Comparison of ENCODE assay signal across 2 fruit fly cellular contexts in the genomic region with DNA sequence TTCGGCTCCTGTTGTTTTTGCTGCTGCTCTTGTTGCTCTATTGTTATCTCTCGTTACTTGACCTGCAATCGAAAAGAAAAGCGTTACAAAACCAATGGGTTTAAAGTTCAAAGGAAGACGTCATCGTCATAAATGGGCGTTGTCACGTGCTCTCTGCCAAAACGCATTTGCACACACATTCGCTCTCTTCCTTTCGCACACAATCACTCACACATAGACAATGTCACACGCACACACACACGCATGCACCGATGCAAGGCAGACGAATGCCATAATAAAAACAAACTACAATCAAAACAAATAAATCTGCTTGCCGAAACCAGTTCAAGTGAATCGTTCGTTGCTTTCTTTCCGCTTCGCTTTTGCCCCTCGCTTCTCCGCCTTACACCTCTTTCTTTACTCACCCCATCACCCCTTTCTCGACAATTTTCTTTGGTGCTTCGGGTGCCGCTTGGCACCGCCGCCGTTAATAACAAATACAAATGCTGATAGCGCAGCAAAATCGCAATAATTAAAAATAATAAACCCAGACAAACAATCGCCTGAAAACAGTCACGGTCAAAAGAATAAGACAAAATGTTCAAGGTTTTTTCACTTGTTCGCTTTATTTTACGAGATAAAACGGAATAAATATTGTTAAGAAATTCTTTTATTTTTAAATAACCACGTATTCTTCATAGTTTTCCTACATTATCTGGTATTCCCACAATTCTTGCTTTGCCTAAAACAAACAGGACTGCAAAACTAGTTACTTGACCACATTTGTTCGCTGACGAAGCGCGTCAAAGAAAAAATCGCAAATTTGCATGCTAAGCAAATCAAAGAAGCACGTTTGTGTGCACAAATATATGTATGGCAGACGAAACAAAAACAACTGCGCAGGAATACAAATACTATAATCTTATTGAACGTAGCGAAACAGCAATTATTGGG.
TF ChIP-seq lines count a peak whose summit lies in the region.

No protein-coding gene starts in this region.

TF ChIP-seq in whole organism, embryonic, 481 proteins besides CTCF, POLR2A, EP300 and RAD21 (continued from another document and continues in another):
- TF ChIP-seq BtbVII (GFP tag; optimal IDR thresholded peaks at IDR 0.05; lab: Kevin White, UChicago) (peak; percentile 36), B-H2 (GFP tag; optimal IDR thresholded peaks at IDR 0.05; lab: Kevin White, UChicago) (no peak), crc (GFP tag; optimal IDR thresholded peaks at IDR 0.05; lab: Kevin White, UChicago) (peak; percentile 13), CG13775 (GFP tag; optimal IDR thresholded peaks at IDR 0.05; lab: Kevin White, UChicago) (peak; percentile 11), CG15269 (tag; optimal IDR thresholded peaks at IDR 0.05; lab: Kevin White, UChicago) (no peak), CG10209 (GFP tag; optimal IDR thresholded peaks at IDR 0.05; lab: Kevin White, UChicago) (no peak), pros (GFP tag; optimal IDR thresholded peaks at IDR 0.05; lab: Kevin White, UChicago) (peak; percentile 32), CG9797 (GFP tag; optimal IDR thresholded peaks at IDR 0.05; lab: Kevin White, UChicago) (no peak), NC2β (GFP tag; optimal IDR thresholded peaks at IDR 0.05; lab: Kevin White, UChicago) (no peak), CG13123 (GFP tag; optimal IDR thresholded peaks at IDR 0.05; lab: Kevin White, UChicago) (no peak), prd (optimal IDR thresholded peaks at IDR 0.05; lab: Kevin White, UChicago) (no peak), prd (GFP tag; IDR thresholded peaks at IDR 0.05; lab: Robert Waterston, UW) (no peak), crol (GFP tag; IDR thresholded peaks at IDR 0.05; lab: Robert Waterston, UW) (peak; percentile 87), CG8924 (tag; optimal IDR thresholded peaks at IDR 0.05; lab: Kevin White, UChicago) (peak; percentile 29), CG4730 (GFP tag; IDR thresholded peaks at IDR 0.05; lab: Robert Waterston, UW) (no peak), ken (GFP tag; IDR thresholded peaks at IDR 0.05; lab: Robert Waterston, UW) (0 out of 3 replicates have a peak, but pooled peaks have one; percentile 13), fd96Cb (tag; optimal IDR thresholded peaks at IDR 0.05; lab: Kevin White, UChicago) (no peak), bcd (GFP tag; optimal IDR thresholded peaks at IDR 0.05; lab: Kevin White, UChicago) (peak; percentile 19), Abd-B (GFP tag; optimal IDR thresholded peaks at IDR 0.05; lab: Kevin White, UChicago) (no peak), CG9932 (GFP tag; IDR thresholded peaks at IDR 0.05; lab: Robert Waterston, UW) (no peak), gem (tag; optimal IDR thresholded peaks at IDR 0.05; lab: Kevin White, UChicago) (peak; percentile 21), ara (GFP tag; IDR thresholded peaks at IDR 0.05; lab: Robert Waterston, UW) (0 out of 2 replicates have a peak, but pooled peaks have one; percentile 27), Sry-β (GFP tag; optimal IDR thresholded peaks at IDR 0.05; lab: Kevin White, UChicago) (no peak), sisA (GFP tag; IDR thresholded peaks at IDR 0.05; lab: Robert Waterston, UW) (no peak), CrebB (tag; optimal IDR thresholded peaks at IDR 0.05; lab: Kevin White, UChicago) (no peak), ATbp (GFP tag; optimal IDR thresholded peaks at IDR 0.05; lab: Kevin White, UChicago) (peak; percentile 3), corto (GFP tag; optimal IDR thresholded peaks at IDR 0.05; lab: Kevin White, UChicago) (peak; percentile 74), CG4617 (GFP tag; optimal IDR thresholded peaks at IDR 0.05; lab: Kevin White, UChicago; ENCODE audit: borderline replicate concordance) (no peak), ewg (GFP tag; optimal IDR thresholded peaks at IDR 0.05; lab: Kevin White, UChicago) (peak; percentile 23), CG18262 (tag; optimal IDR thresholded peaks at IDR 0.05; lab: Kevin White, UChicago) (peak; percentile 43), lola (GFP tag; optimal IDR thresholded peaks at IDR 0.05; lab: Kevin White, UChicago) (no peak), nom (GFP tag; optimal IDR thresholded peaks at IDR 0.05; lab: Kevin White, UChicago) (peak; percentile 50), bsh (GFP tag; optimal IDR thresholded peaks at IDR 0.05; lab: Kevin White, UChicago) (peak in 1 of 2 experiments; percentile 60), ttk (GFP tag; IDR thresholded peaks at IDR 0.05; lab: Robert Waterston, UW) (peak; percentile 10; the same call in 1 of the 2 replicates), nerfin-2 (GFP tag; IDR thresholded peaks at IDR 0.05; lab: Robert Waterston, UW; ENCODE audit: partially characterized antibody) (no peak), Camta (GFP tag; optimal IDR thresholded peaks at IDR 0.05; lab: Kevin White, UChicago) (no peak), D19A (tag; optimal IDR thresholded peaks at IDR 0.05; lab: Kevin White, UChicago) (no peak), Tbp (GFP tag; optimal IDR thresholded peaks at IDR 0.05; lab: Kevin White, UChicago) (no peak), Xrp1 (GFP tag; IDR thresholded peaks at IDR 0.05; lab: Robert Waterston, UW) (no peak), Doc3 (GFP tag; IDR thresholded peaks at IDR 0.05; lab: Robert Waterston, UW; ENCODE audit: partially characterized antibody) (no peak), phol (tag; optimal IDR thresholded peaks at IDR 0.05; lab: Kevin White, UChicago) (peak; percentile 34), CG16863 (GFP tag; optimal IDR thresholded peaks at IDR 0.05; lab: Kevin White, UChicago) (peak; percentile 14), slbo (GFP tag; IDR thresholded peaks at IDR 0.05; lab: Robert Waterston, UW) (peak; percentile 22; the same call in 1 of the 2 replicates), tll (GFP tag; optimal IDR thresholded peaks at IDR 0.05; lab: Kevin White, UChicago) (peak in 1 of 2 experiments; percentile 44), Jarid2 (GFP tag; optimal IDR thresholded peaks at IDR 0.05; lab: Kevin White, UChicago) (no peak), CG6254 (GFP tag; optimal IDR thresholded peaks at IDR 0.05; lab: Kevin White, UChicago) (peak; percentile 2), tx (GFP tag; optimal IDR thresholded peaks at IDR 0.05; lab: Kevin White, UChicago) (no peak), CG2120 (GFP tag; optimal IDR thresholded peaks at IDR 0.05; lab: Kevin White, UChicago) (peak; percentile 51), CG1792 (GFP tag; optimal IDR thresholded peaks at IDR 0.05; lab: Kevin White, UChicago) (peak; percentile 18), chinmo (GFP tag; IDR thresholded peaks at IDR 0.05; lab: Robert Waterston, UW; ENCODE audit: partially characterized antibody) (0 out of 4 replicates have a peak, but pooled peaks have one; percentile 9), E2f2 (GFP tag; IDR thresholded peaks at IDR 0.05; lab: Robert Waterston, UW) (peak; percentile 9; the same call in 1 of the 2 replicates), CG12299 (tag; optimal IDR thresholded peaks at IDR 0.05; lab: Kevin White, UChicago) (no peak), fd64A (GFP tag; optimal IDR thresholded peaks at IDR 0.05; lab: Kevin White, UChicago) (peak; percentile 9), ftz-f1 (GFP tag; optimal IDR thresholded peaks at IDR 0.05; lab: Kevin White, UChicago) (peak; percentile 8), CG30403 (GFP tag; optimal IDR thresholded peaks at IDR 0.05; lab: Kevin White, UChicago) (peak; percentile 14), Hmx (GFP tag; optimal IDR thresholded peaks at IDR 0.05; lab: Kevin White, UChicago) (peak; percentile 51), CG2116 (GFP tag; optimal IDR thresholded peaks at IDR 0.05; lab: Kevin White, UChicago) (peak; percentile 3), psq (GFP tag; optimal IDR thresholded peaks at IDR 0.05; lab: Kevin White, UChicago) (peak; percentile 66), vvl (GFP tag; IDR thresholded peaks at IDR 0.05; lab: Robert Waterston, UW) (no peak)

TF ChIP-seq in whole organism, prepupa, 60 proteins besides CTCF, POLR2A, EP300 and RAD21 (continued from another document):
- peak; percentile 77 for TF ChIP-seq Eip75B (GFP tag; optimal IDR thresholded peaks at IDR 0.05; lab: Kevin White, UChicago)
- no peak for TF ChIP-seq Smox (GFP tag; optimal IDR thresholded peaks at IDR 0.05; lab: Kevin White, UChicago)
- peak; percentile 81 for TF ChIP-seq Hr39 (GFP tag; optimal IDR thresholded peaks at IDR 0.05; lab: Kevin White, UChicago)
- peak; percentile 45 for TF ChIP-seq fd85E (GFP tag; optimal IDR thresholded peaks at IDR 0.05; lab: Kevin White, UChicago)
- peak; percentile 78 for TF ChIP-seq Ets21C (GFP tag; optimal IDR thresholded peaks at IDR 0.05; lab: Kevin White, UChicago)
- TF ChIP-seq salr (GFP tag; optimal IDR thresholded peaks at IDR 0.05; lab: Kevin White, UChicago): peak; percentile 43 to 90
- peak; percentile 73 for TF ChIP-seq CG6854 (GFP tag; optimal IDR thresholded peaks at IDR 0.05; lab: Kevin White, UChicago)
- peak; percentile 81 for TF ChIP-seq CG8632 (GFP tag; optimal IDR thresholded peaks at IDR 0.05; lab: Kevin White, UChicago)
- TF ChIP-seq CG6808 (GFP tag; optimal IDR thresholded peaks at IDR 0.05; lab: Kevin White, UChicago): peak; percentile 25
- TF ChIP-seq Blimp-1 (GFP tag; optimal IDR thresholded peaks at IDR 0.05; lab: Kevin White, UChicago): peak; percentile 55
- peak; percentile 70 for TF ChIP-seq Ets96B (tag; optimal IDR thresholded peaks at IDR 0.05; lab: Kevin White, UChicago)
- TF ChIP-seq OdsH (GFP tag; optimal IDR thresholded peaks at IDR 0.05; lab: Kevin White, UChicago): peak; percentile 86
- peak; percentile 75 for TF ChIP-seq dac (GFP tag; optimal IDR thresholded peaks at IDR 0.05; lab: Kevin White, UChicago)
- TF ChIP-seq net (GFP tag; optimal IDR thresholded peaks at IDR 0.05; lab: Kevin White, UChicago): peak; percentile 75
TF ChIP-seq in whole organism, prepupa: peak in this region for 56.
